Worm (Caenorhabditis elegans) whole organism, young adult: ENCODE data around the gene F01D5.6.
A peak's percentile ranks its signal among the peaks of the same experiment; 100 is the strongest.
"Not testable (repeated sequence)": the region's sequence is repeated elsewhere in the genome, so short reads cannot be mapped to it uniquely, and the experiment has no call there.

Source experiments
- B0035.1 ChIP-seq: sonication (generic microtip); optimal IDR thresholded peaks from 2 replicates; lab custom pipeline; 2016; ENCODE audit warnings: missing genetic modification characterization, mild to moderate bottlenecking, missing compliant biosample characterization, missing genotype, missing genetic modification reagents
- B0261.1 ChIP-seq: sonication (generic microtip); optimal IDR thresholded peaks from 2 replicates; lab custom pipeline; 2016; ENCODE audit warnings: mild to moderate bottlenecking, missing genetic modification characterization, moderate library complexity, missing compliant biosample characterization
- B0336.3 ChIP-seq: fragments of 200-800 bp; sonication (Bioruptor generic); IDR thresholded peaks from 2 replicates; pipeline ENCODE4 v1.3.6; 2022; ENCODE audit warnings: missing genetic modification characterization, missing compliant biosample characterization
- C06A6.2 ChIP-seq: fragments of 200-800 bp; sonication (Bioruptor generic); conservative IDR thresholded peaks from 2 replicates; pipeline ENCODE4 v1.3.6; 2022; ENCODE audit warnings: missing genetic modification characterization, missing compliant biosample characterization
- F49E8.2 ChIP-seq: sonication (generic microtip); optimal IDR thresholded peaks from 3 replicates; lab custom pipeline; 2017; ENCODE audit warnings: missing genetic modification characterization, mild to moderate bottlenecking, missing compliant biosample characterization, antibody characterized with exemption, moderate library complexity; ENCODE audit not compliant: insufficient read depth
- K11D2.4 ChIP-seq: fragments of 200-800 bp; sonication (Bioruptor generic); IDR thresholded peaks from 2 replicates; pipeline ENCODE4 v1.3.6; 2022; ENCODE audit warnings: missing genetic modification reagents, missing genetic modification characterization, missing compliant biosample characterization
- T07F8.4 ChIP-seq: sonication (generic microtip); optimal IDR thresholded peaks from 2 replicates; lab custom pipeline; 2016; ENCODE audit warnings: mild to moderate bottlenecking, missing genetic modification characterization, moderate library complexity, missing compliant biosample characterization
- Y53F4B.3 ChIP-seq: fragments of 200-800 bp; sonication (Bioruptor generic); IDR thresholded peaks from 2 replicates; pipeline ENCODE4 v1.3.6; 2022; ENCODE audit warnings: missing genetic modification reagents, missing genetic modification characterization, missing compliant biosample characterization
- Y56A3A.18 ChIP-seq: fragments of 200-800 bp; sonication (Bioruptor generic); IDR thresholded peaks from 2 replicates; pipeline ENCODE4 v1.3.6; 2022; ENCODE audit warnings: missing genetic modification reagents, missing genetic modification characterization, missing compliant biosample characterization
- Y79H2A.3 ChIP-seq: fragments of 200-800 bp; sonication (Bioruptor generic); conservative IDR thresholded peaks from 2 replicates; pipeline ENCODE4 v1.3.6; 2022; ENCODE audit warnings: missing genetic modification reagents, missing genetic modification characterization, missing compliant biosample characterization
- Y95B8A.8 ChIP-seq: fragments of 200-800 bp; sonication (Bioruptor generic); IDR thresholded peaks from 2 replicates; pipeline ENCODE4 v1.3.6; 2022; ENCODE audit warnings: missing genetic modification reagents, missing genetic modification characterization, missing compliant biosample characterization
- ZK185.1 ChIP-seq: sonication (generic microtip); optimal IDR thresholded peaks from 2 replicates; lab custom pipeline; 2016; ENCODE audit warnings: mild to moderate bottlenecking, missing genetic modification characterization, missing compliant biosample characterization; ENCODE audit not compliant: poor library complexity, severe bottlenecking
- aptf-3 ChIP-seq: fragments of 200-800 bp; sonication (Bioruptor generic); IDR thresholded peaks from 2 replicates; pipeline ENCODE4 v1.3.6; 2022; ENCODE audit warnings: missing genetic modification characterization, missing compliant biosample characterization
- bed-2 ChIP-seq: fragments of 200-800 bp; sonication (Bioruptor generic); IDR thresholded peaks from 2 replicates; pipeline ENCODE4 v1.3.6; 2022; ENCODE audit warnings: missing genetic modification reagents, missing genetic modification characterization, missing compliant biosample characterization
- cebp-1 ChIP-seq, 2 experiments: fragments of 200-800 bp in 1 of 2; sonication (Bioruptor generic) in 1 of 2; sonication (generic microtip) in 1 of 2; IDR thresholded peaks in 1 of 2; optimal IDR thresholded peaks in 1 of 2; 2 replicates each; pipeline versions ENCODE4 v1.3.6 to Lab custom; 2017 to 2022; ENCODE audit warnings: missing compliant biosample characterization in 2 of 2, missing genetic modification characterization in 2 of 2, mild to moderate bottlenecking in 1 of 2, missing genetic modification reagents in 1 of 2, moderate library complexity in 1 of 2
- ceh-100 ChIP-seq: fragments of 200-800 bp; sonication (Bioruptor generic); IDR thresholded peaks from 2 replicates; pipeline ENCODE4 v1.3.6; 2022; ENCODE audit warnings: missing genetic modification reagents, missing genetic modification characterization, missing compliant biosample characterization
- ceh-27 ChIP-seq: fragments of 200-800 bp; sonication (Bioruptor generic); optimal IDR thresholded peaks from 2 replicates; lab custom pipeline; 2018; ENCODE audit warnings: mild to moderate bottlenecking, missing genetic modification characterization, moderate library complexity, missing compliant biosample characterization
- chd-7 ChIP-seq: sonication (generic microtip); optimal IDR thresholded peaks from 2 replicates; lab custom pipeline; 2016; ENCODE audit warnings: mild to moderate bottlenecking, missing genetic modification characterization, moderate library complexity, missing compliant biosample characterization
- egrh-3 ChIP-seq: fragments of 200-800 bp; sonication (Bioruptor generic); IDR thresholded peaks from 2 replicates; pipeline ENCODE4 v1.3.6; 2022; ENCODE audit warnings: missing genetic modification reagents, missing genetic modification characterization, missing compliant biosample characterization
- lag-1 ChIP-seq: fragments of 200-800 bp; sonication (Bioruptor generic); IDR thresholded peaks from 2 replicates; pipeline ENCODE4 v1.3.6; 2022; ENCODE audit warnings: missing genetic modification reagents, missing genetic modification characterization, missing compliant biosample characterization
- let-526 ChIP-seq: fragments of 200-800 bp; sonication (Bioruptor generic); IDR thresholded peaks from 2 replicates; pipeline ENCODE4 v1.3.6; 2022; ENCODE audit warnings: missing genetic modification reagents, missing genetic modification characterization, missing compliant biosample characterization
- let-607 ChIP-seq, 2 experiments: fragments of 200-800 bp in 1 of 2; sonication (Bioruptor generic) in 1 of 2; sonication (generic microtip) in 1 of 2; optimal IDR thresholded peaks; 2 replicates each; lab custom pipeline; 2016 to 2018; ENCODE audit warnings: mild to moderate bottlenecking in 2 of 2, missing compliant biosample characterization in 2 of 2, missing genetic modification characterization in 2 of 2, moderate library complexity in 2 of 2, missing genotype in 1 of 2
- lsy-27 ChIP-seq: sonication (generic microtip); optimal IDR thresholded peaks from 2 replicates; lab custom pipeline; 2017; ENCODE audit warnings: missing genetic modification characterization, mild to moderate bottlenecking, missing compliant biosample characterization, antibody characterized with exemption, missing genotype, borderline replicate concordance; ENCODE audit not compliant: insufficient read depth
- madf-3 ChIP-seq: fragments of 200-800 bp; sonication (Bioruptor generic); IDR thresholded peaks from 2 replicates; pipeline ENCODE4 v1.3.6; 2022; ENCODE audit warnings: missing genetic modification reagents, missing genetic modification characterization, missing compliant biosample characterization
- mcd-1 ChIP-seq: fragments of 200-800 bp; sonication (Bioruptor generic); IDR thresholded peaks from 2 replicates; pipeline ENCODE4 v1.3.6; 2022; ENCODE audit warnings: missing genetic modification reagents, missing genetic modification characterization, missing compliant biosample characterization
- mel-28 ChIP-seq: sonication (generic microtip); optimal IDR thresholded peaks from 2 replicates; lab custom pipeline; 2016; ENCODE audit warnings: borderline replicate concordance, mild to moderate bottlenecking, missing genetic modification characterization, missing compliant biosample characterization
- mxl-1 ChIP-seq: sonication (generic microtip); optimal IDR thresholded peaks from 2 replicates; lab custom pipeline; 2016; ENCODE audit warnings: missing genetic modification characterization, missing compliant biosample characterization
- nfyb-1 ChIP-seq: fragments of 200-800 bp; sonication (Bioruptor generic); IDR thresholded peaks from 2 replicates; pipeline ENCODE4 v1.3.6; 2022; ENCODE audit warnings: missing genetic modification reagents, missing genetic modification characterization, missing compliant biosample characterization
- snpc-3.4 ChIP-seq: sonication (generic microtip); optimal IDR thresholded peaks from 2 replicates; lab custom pipeline; 2017; ENCODE audit warnings: missing genetic modification characterization, mild to moderate bottlenecking, missing compliant biosample characterization, antibody characterized with exemption, moderate library complexity, missing genotype, missing genetic modification reagents
- snpc-4 ChIP-seq, 5 experiments: fragments of 150-350 bp in 1 of 5; sonication (generic microtip) in 4 of 5; optimal IDR thresholded peaks; 2 replicates each; lab custom pipeline; 2014 to 2018; ENCODE audit warnings: missing genetic modification characterization in 5 of 5, missing biosample characterization in 3 of 5, antibody characterized with exemption in 2 of 5, mild to moderate bottlenecking in 2 of 5, missing compliant biosample characterization in 2 of 5, missing genotype in 2 of 5, moderate library complexity in 2 of 5, missing genetic modification reagents in 1 of 5
- sptf-2 ChIP-seq: fragments of 200-800 bp; sonication (Bioruptor generic); optimal IDR thresholded peaks from 2 replicates; lab custom pipeline; 2018; ENCODE audit warnings: mild to moderate bottlenecking, missing genetic modification characterization, missing compliant biosample characterization
- tlf-1 ChIP-seq: fragments of 200-800 bp; sonication (Bioruptor generic); optimal IDR thresholded peaks from 2 replicates; lab custom pipeline; 2018; ENCODE audit warnings: mild to moderate bottlenecking, missing genetic modification characterization, missing compliant biosample characterization
- unc-62 ChIP-seq: fragments of 150-350 bp; optimal IDR thresholded peaks from 2 replicates; lab custom pipeline; 2014; ENCODE audit warnings: missing biosample characterization, missing genetic modification reagents, missing genetic modification characterization
- zfh-2 ChIP-seq: fragments of 200-800 bp; sonication (Bioruptor generic); conservative IDR thresholded peaks from 2 replicates; pipeline ENCODE4 v1.3.6; 2022; ENCODE audit warnings: missing genetic modification reagents, missing genetic modification characterization, missing compliant biosample characterization
- zim-3 ChIP-seq: sonication (generic microtip); optimal IDR thresholded peaks from 2 replicates; lab custom pipeline; 2017; ENCODE audit warnings: mild to moderate bottlenecking, missing genetic modification characterization, moderate library complexity, missing compliant biosample characterization
- ztf-26 ChIP-seq: sonication (generic microtip); optimal IDR thresholded peaks from 2 replicates; lab custom pipeline; 2017; ENCODE audit warnings: missing genetic modification characterization, missing compliant biosample characterization

F01D5.6 gene

DNA sequence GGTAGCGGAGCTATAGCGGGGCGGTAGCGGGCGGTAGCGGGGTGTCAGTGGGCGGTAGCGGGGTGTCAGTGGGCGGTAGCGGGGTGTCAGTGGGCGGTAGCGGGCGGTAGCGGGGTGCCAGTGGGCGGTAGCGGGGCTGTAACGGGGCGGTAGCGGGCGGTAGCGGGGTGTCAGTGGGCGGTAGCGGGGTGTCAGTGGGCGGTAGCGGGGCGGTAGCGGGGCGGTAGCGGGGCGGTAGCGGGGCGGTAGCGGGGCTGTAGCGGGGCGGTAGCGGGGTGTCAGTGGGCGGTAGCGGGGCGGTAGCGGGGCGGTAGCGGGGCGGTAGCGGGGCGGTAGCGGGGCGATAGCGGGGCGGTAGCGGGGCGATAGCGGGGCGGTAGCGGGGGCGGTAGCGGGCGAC lies 13.3 kb downstream of the F01D5.6 start (continued):
- TF ChIP-seq bed-2 (GFP tag; lab: Robert Waterston, UW) = 0 out of 2 replicates have a peak, but pooled peaks have one; percentile 27

- TF ChIP-seq ceh-27 (GFP tag; lab: Kevin White, UChicago); tlf-1 (GFP tag; lab: Kevin White, UChicago); ZK185.1: not testable (repeated sequence)
Observed at ce11 chrII:14021230-14021629, 14.9 kb downstream of the F01D5.6 start, which contains the start of gene F01D5.10. F01D5.10 (minus strand) TSS chrII:14021330.

ce11 chrII:14032705-14033104 lies 26.4 kb downstream of the F01D5.6 start:
- TF ChIP-seq mxl-1 (peak; percentile 14), chd-7 (tag; lab: Kevin White, UChicago) (peak; percentile 3), C06A6.2 (peak; percentile 32; the same call in 1 of the 2 replicates), K11D2.4 (GFP tag; lab: Robert Waterston, UW) (peak; percentile 66), zim-3 (tag; lab: Kevin White, UChicago) (peak; percentile 40), sptf-2 (GFP tag; lab: Kevin White, UChicago) (no peak), ceh-100 (peak; percentile 46; the same call in 1 of the 2 replicates), aptf-3 (GFP tag; lab: Robert Waterston, UW) (peak; percentile 49; the same call in 1 of the 2 replicates), B0261.1 (tag; lab: Kevin White, UChicago) (no peak), B0336.3 (0 out of 2 replicates have a peak, but pooled peaks have one; percentile 56), mcd-1 (GFP tag; lab: Robert Waterston, UW) (peak; percentile 32; the same call in 1 of the 2 replicates), Y79H2A.3 (GFP tag; lab: Robert Waterston, UW) (no peak), nfyb-1 (peak; percentile 72; the same call in 1 of the 2 replicates), cebp-1 (GFP tag; IDR thresholded peaks at IDR 0.05; lab: Robert Waterston, UW) (no peak), cebp-1 (tag; optimal IDR thresholded peaks at IDR 0.05; lab: Kevin White, UChicago) (peak; percentile 47)

- no peak for TF ChIP-seq nfyb-1
- TF ChIP-seq zfh-2 = peak; percentile 72
- TF ChIP-seq snpc-4 (GFP tag; optimal IDR thresholded peaks at IDR 0.05; lab: Kevin White, UChicago) = no peak
- no peak for TF ChIP-seq snpc-4 (tag; optimal IDR thresholded peaks at IDR 0.05; lab: Kevin White, UChicago)
- TF ChIP-seq let-607 (tag; optimal IDR thresholded peaks at IDR 0.05; lab: Kevin White, UChicago) = no peak
- TF ChIP-seq T07F8.4 = no peak
- no peak for TF ChIP-seq Y53F4B.3
- TF ChIP-seq lsy-27 (tag; lab: Kevin White, UChicago) = no peak
- TF ChIP-seq mcd-1 (GFP tag; lab: Robert Waterston, UW) = no peak
- TF ChIP-seq B0035.1 (tag; lab: Kevin White, UChicago) = no peak
- no peak for TF ChIP-seq ceh-27 (GFP tag; lab: Kevin White, UChicago)
- no peak for TF ChIP-seq madf-3 (GFP tag; lab: Robert Waterston, UW)
- no peak for TF ChIP-seq lag-1
- TF ChIP-seq Y56A3A.18 = no peak
- no peak for TF ChIP-seq Y95B8A.8
- TF ChIP-seq mel-28 (tag; lab: Kevin White, UChicago) = no peak
- no peak for TF ChIP-seq F49E8.2 (tag; lab: Kevin White, UChicago)
- peak; percentile 12; the same call in 1 of the 2 replicates for TF ChIP-seq egrh-3 (GFP tag; lab: Robert Waterston, UW)
- TF ChIP-seq let-526 (GFP tag; lab: Robert Waterston, UW) = peak; percentile 4; the same call in 1 of the 2 replicates
- no peak for TF ChIP-seq unc-62
- no peak for TF ChIP-seq ztf-26
- no peak for TF ChIP-seq snpc-3.4 (tag; lab: Kevin White, UChicago)
Observed at ce11 chrII:14034559-14034958, 28.2 kb downstream of the F01D5.6 start.
